Fruit fly (Drosophila melanogaster) whole organism, embryonic: ENCODE data around the gene CG6066.
A peak's percentile ranks its signal among the peaks of the same experiment; 100 is the strongest.

Source experiments
- ATbp ChIP-seq: fragments of 200-800 bp; sonication (Bioruptor generic); optimal IDR thresholded peaks from 2 replicates; lab custom pipeline; 2017; ENCODE audit warnings: missing biosample characterization, mild to moderate bottlenecking, missing genetic modification characterization, missing genetic modification reagents
- Atf-2 ChIP-seq: fragments of 200-800 bp; sonication (Bioruptor generic); optimal IDR thresholded peaks from 2 replicates; lab custom pipeline; 2016; ENCODE audit warnings: missing biosample characterization, missing genetic modification characterization
- Atf6 ChIP-seq: fragments of 200-800 bp; sonication (Bioruptor generic); IDR thresholded peaks from 2 replicates; pipeline ENCODE4 v1.3.6; 2022; ENCODE audit warnings: missing biosample characterization, missing genetic modification characterization
- CG11695 ChIP-seq: fragments of 200-800 bp; sonication (Bioruptor generic); IDR thresholded peaks from 3 replicates; pipeline ENCODE4 v1.3.6; 2022; ENCODE audit warnings: missing biosample characterization, missing genetic modification characterization
- CG12942 ChIP-seq: fragments of 200-800 bp; sonication (Bioruptor generic); optimal IDR thresholded peaks from 3 replicates; lab custom pipeline; 2016; ENCODE audit warnings: missing biosample characterization, missing genetic modification characterization
- CG15696 ChIP-seq: fragments of 200-800 bp; sonication (Bioruptor generic); optimal IDR thresholded peaks from 2 replicates; lab custom pipeline; 2019; ENCODE audit warnings: missing biosample characterization, mild to moderate bottlenecking, missing genetic modification characterization, moderate library complexity
- CG17912 ChIP-seq: fragments of 200-800 bp; sonication (Bioruptor generic); optimal IDR thresholded peaks from 2 replicates; lab custom pipeline; 2018; ENCODE audit warnings: missing biosample characterization, mild to moderate bottlenecking, missing genetic modification characterization
- CG18011 ChIP-seq: fragments of 200-800 bp; sonication (Bioruptor generic); optimal IDR thresholded peaks from 2 replicates; lab custom pipeline; 2017; ENCODE audit warnings: missing biosample characterization, missing genetic modification characterization, mild to moderate bottlenecking, moderate library complexity, missing genotype
- CG18262 ChIP-seq: fragments of 200-800 bp; optimal IDR thresholded peaks from 3 replicates; lab custom pipeline; 2019; ENCODE audit warnings: missing biosample characterization, mild to moderate bottlenecking, missing genetic modification characterization, moderate library complexity
- CG30403 ChIP-seq: fragments of 200-800 bp; sonication (Bioruptor generic); optimal IDR thresholded peaks from 3 replicates; lab custom pipeline; 2016; ENCODE audit warnings: missing biosample characterization, missing genetic modification characterization
- CG30431 ChIP-seq: fragments of 200-800 bp; sonication (Bioruptor generic); optimal IDR thresholded peaks from 2 replicates; lab custom pipeline; 2017; ENCODE audit warnings: missing biosample characterization, missing genetic modification characterization
- CG5245 ChIP-seq: fragments of 200-800 bp; sonication (Bioruptor generic); optimal IDR thresholded peaks from 3 replicates; lab custom pipeline; 2016; ENCODE audit warnings: missing biosample characterization, missing genetic modification characterization
- CG6765 ChIP-seq: fragments of 200-800 bp; sonication (Bioruptor generic); optimal IDR thresholded peaks from 3 replicates; lab custom pipeline; 2017; ENCODE audit warnings: missing biosample characterization, mild to moderate bottlenecking, missing genetic modification characterization
- CG6813 ChIP-seq: fragments of 200-800 bp; sonication (Bioruptor generic); optimal IDR thresholded peaks from 2 replicates; lab custom pipeline; 2017; ENCODE audit warnings: missing biosample characterization, missing genetic modification characterization, mild to moderate bottlenecking, moderate library complexity, missing genetic modification reagents
- CG9817 ChIP-seq: fragments of 200-800 bp; sonication (Bioruptor generic); optimal IDR thresholded peaks from 2 replicates; lab custom pipeline; 2018; ENCODE audit warnings: missing biosample characterization, mild to moderate bottlenecking, missing genetic modification characterization, moderate library complexity
- Camta ChIP-seq: fragments of 200-800 bp; sonication (Bioruptor generic); optimal IDR thresholded peaks from 2 replicates; lab custom pipeline; 2016; ENCODE audit warnings: missing biosample characterization, missing genetic modification characterization
- Dll ChIP-seq: fragments of 200-800 bp; sonication (Bioruptor generic); IDR thresholded peaks from 4 replicates; pipeline ENCODE4 v1.3.6; 2022; ENCODE audit warnings: missing biosample characterization, missing genetic modification characterization; ENCODE audit not compliant: partially characterized antibody
- Doc2 ChIP-seq: fragments of 200-800 bp; sonication (Bioruptor generic); IDR thresholded peaks from 2 replicates; pipeline ENCODE4 v1.3.6; 2022; ENCODE audit warnings: missing biosample characterization, missing genetic modification characterization
- H2.0 ChIP-seq: fragments of 200-800 bp; sonication (Bioruptor generic); IDR thresholded peaks from 2 replicates; pipeline ENCODE4 v1.3.6; 2022; ENCODE audit warnings: missing biosample characterization, missing genetic modification characterization
- HHEX ChIP-seq: fragments of 200-800 bp; sonication (Bioruptor generic); optimal IDR thresholded peaks from 3 replicates; lab custom pipeline; 2017; ENCODE audit warnings: missing biosample characterization, mild to moderate bottlenecking, missing genetic modification characterization, missing genetic modification reagents
- HmgZ ChIP-seq: fragments of 200-800 bp; sonication (Bioruptor generic); optimal IDR thresholded peaks from 2 replicates; lab custom pipeline; 2018; ENCODE audit warnings: missing biosample characterization, mild to moderate bottlenecking, missing genetic modification characterization
- Neu2 ChIP-seq: fragments of 200-800 bp; sonication (Bioruptor generic); optimal IDR thresholded peaks from 3 replicates; lab custom pipeline; 2016; ENCODE audit warnings: missing biosample characterization, missing genetic modification characterization, borderline replicate concordance
- Rfx ChIP-seq: fragments of 200-800 bp; sonication (Bioruptor generic); IDR thresholded peaks from 2 replicates; pipeline ENCODE4 v1.3.6; 2022; ENCODE audit warnings: missing biosample characterization, missing genetic modification characterization
- Sin3A ChIP-seq: fragments of >200 bp; optimal IDR thresholded peaks from 2 replicates; lab custom pipeline; 2018
- Sry-δ ChIP-seq: fragments of 200-800 bp; sonication (Bioruptor generic); optimal IDR thresholded peaks from 2 replicates; lab custom pipeline; 2016; ENCODE audit warnings: missing biosample characterization, missing genetic modification characterization
- abd-A ChIP-seq: fragments of 200-800 bp; sonication (Bioruptor generic); optimal IDR thresholded peaks from 3 replicates; lab custom pipeline; 2019; ENCODE audit warnings: missing biosample characterization, mild to moderate bottlenecking, missing genetic modification characterization, moderate library complexity
- amos ChIP-seq: fragments of 200-800 bp; sonication (Bioruptor generic); IDR thresholded peaks from 2 replicates; pipeline ENCODE4 v1.3.6; 2022; ENCODE audit warnings: missing biosample characterization, missing genetic modification characterization; ENCODE audit not compliant: partially characterized antibody
- aop ChIP-seq: fragments of 200-800 bp; sonication (Bioruptor generic); IDR thresholded peaks from 2 replicates; pipeline ENCODE4 v1.3.6; 2022; ENCODE audit warnings: missing biosample characterization, missing genetic modification characterization
- crc ChIP-seq: fragments of 200-800 bp; sonication (Bioruptor generic); optimal IDR thresholded peaks from 2 replicates; lab custom pipeline; 2016; ENCODE audit warnings: missing biosample characterization, missing genetic modification characterization
- croc ChIP-seq: fragments of 200-800 bp; sonication (Bioruptor generic); conservative IDR thresholded peaks from 3 replicates; pipeline ENCODE4 v1.3.6; 2022; ENCODE audit warnings: missing biosample characterization, missing genetic modification characterization
- dan ChIP-seq: fragments of 200-800 bp; sonication (Bioruptor generic); IDR thresholded peaks from 2 replicates; pipeline ENCODE4 v1.3.6; 2022; ENCODE audit warnings: missing biosample characterization, missing genetic modification characterization
- dmrt99B ChIP-seq: fragments of 200-800 bp; sonication (Bioruptor generic); optimal IDR thresholded peaks from 2 replicates; lab custom pipeline; 2018; ENCODE audit warnings: missing biosample characterization, mild to moderate bottlenecking, missing genetic modification characterization, moderate library complexity
- grn ChIP-seq: fragments of 200-800 bp; sonication (Bioruptor generic); optimal IDR thresholded peaks from 3 replicates; lab custom pipeline; 2017; ENCODE audit warnings: missing biosample characterization, missing genetic modification characterization
- hbn ChIP-seq: fragments of 200-800 bp; sonication (Bioruptor generic); IDR thresholded peaks from 2 replicates; pipeline ENCODE4 v1.3.6; 2022; ENCODE audit warnings: missing biosample characterization, missing genetic modification characterization; ENCODE audit not compliant: partially characterized antibody
- insv ChIP-seq, 2 experiments: fragments of 200-800 bp; sonication (Bioruptor generic); optimal IDR thresholded peaks; 3 replicates each; lab custom pipeline; 2016 to 2018; ENCODE audit warnings: missing biosample characterization in 2 of 2, missing genetic modification characterization in 2 of 2
- maf-S ChIP-seq: fragments of 200-800 bp; sonication (Bioruptor generic); optimal IDR thresholded peaks from 2 replicates; lab custom pipeline; 2016; ENCODE audit warnings: missing biosample characterization, missing genetic modification characterization
- nerfin-2 ChIP-seq: fragments of 200-800 bp; sonication (Bioruptor generic); IDR thresholded peaks from 2 replicates; pipeline ENCODE4 v1.3.6; 2022; ENCODE audit warnings: missing biosample characterization, missing genetic modification characterization; ENCODE audit not compliant: partially characterized antibody
- onecut ChIP-seq: fragments of 200-800 bp; sonication (Bioruptor generic); IDR thresholded peaks from 2 replicates; pipeline ENCODE4 v1.3.6; 2022; ENCODE audit warnings: missing biosample characterization, missing genetic modification characterization
- p53 ChIP-seq: fragments of 200-800 bp; sonication (Bioruptor generic); optimal IDR thresholded peaks from 2 replicates; lab custom pipeline; 2016; ENCODE audit warnings: missing biosample characterization, missing genetic modification characterization
- pan ChIP-seq, 4 experiments: fragments of >200 bp in 3 of 4; fragments of 200-800 bp in 1 of 4; sonication (Bioruptor generic) in 1 of 4; optimal IDR thresholded peaks in 3 of 4; IDR thresholded peaks in 1 of 4; 2 replicates each; pipeline versions ENCODE4 v1.3.6 to Lab custom; 2017 to 2022; ENCODE audit warnings: missing biosample characterization in 2 of 4, missing genetic modification characterization in 2 of 4, mixed read lengths in 1 of 4
- pho ChIP-seq: fragments of 200-800 bp; sonication (Bioruptor generic); optimal IDR thresholded peaks from 2 replicates; lab custom pipeline; 2016; ENCODE audit warnings: missing biosample characterization, missing genetic modification characterization
- pnt ChIP-seq: fragments of 200-800 bp; sonication (Bioruptor generic); optimal IDR thresholded peaks from 3 replicates; lab custom pipeline; 2016; ENCODE audit warnings: missing biosample characterization, missing genetic modification characterization
- sens-2 ChIP-seq: fragments of 200-800 bp; sonication (Bioruptor generic); IDR thresholded peaks from 2 replicates; pipeline ENCODE4 v1.3.6; 2022; ENCODE audit warnings: missing biosample characterization, missing genetic modification characterization
- ssp ChIP-seq: fragments of 200-800 bp; sonication (Bioruptor generic); IDR thresholded peaks from 2 replicates; pipeline ENCODE4 v1.3.6; 2022; ENCODE audit warnings: missing biosample characterization, missing genetic modification characterization
- sug ChIP-seq: fragments of 200-800 bp; optimal IDR thresholded peaks from 2 replicates; lab custom pipeline; 2019; ENCODE audit warnings: missing biosample characterization, mild to moderate bottlenecking, missing genetic modification characterization, moderate library complexity
- tgo ChIP-seq: fragments of 200-800 bp; sonication (Bioruptor generic); IDR thresholded peaks from 3 replicates; pipeline ENCODE4 v1.3.6; 2022; ENCODE audit warnings: missing biosample characterization, missing genetic modification characterization
- trem ChIP-seq: fragments of 200-800 bp; optimal IDR thresholded peaks from 3 replicates; lab custom pipeline; 2019; ENCODE audit warnings: missing biosample characterization, mild to moderate bottlenecking, missing genetic modification characterization, moderate library complexity
- wor ChIP-seq: fragments of 200-800 bp; sonication (Bioruptor generic); IDR thresholded peaks from 2 replicates; pipeline ENCODE4 v1.3.6; 2022; ENCODE audit warnings: missing biosample characterization, missing genetic modification characterization
- zfh2 ChIP-seq: fragments of 200-800 bp; sonication (Bioruptor generic); optimal IDR thresholded peaks from 2 replicates; lab custom pipeline; 2016; ENCODE audit warnings: missing biosample characterization, missing genetic modification characterization

The CG6066 gene

DNA sequence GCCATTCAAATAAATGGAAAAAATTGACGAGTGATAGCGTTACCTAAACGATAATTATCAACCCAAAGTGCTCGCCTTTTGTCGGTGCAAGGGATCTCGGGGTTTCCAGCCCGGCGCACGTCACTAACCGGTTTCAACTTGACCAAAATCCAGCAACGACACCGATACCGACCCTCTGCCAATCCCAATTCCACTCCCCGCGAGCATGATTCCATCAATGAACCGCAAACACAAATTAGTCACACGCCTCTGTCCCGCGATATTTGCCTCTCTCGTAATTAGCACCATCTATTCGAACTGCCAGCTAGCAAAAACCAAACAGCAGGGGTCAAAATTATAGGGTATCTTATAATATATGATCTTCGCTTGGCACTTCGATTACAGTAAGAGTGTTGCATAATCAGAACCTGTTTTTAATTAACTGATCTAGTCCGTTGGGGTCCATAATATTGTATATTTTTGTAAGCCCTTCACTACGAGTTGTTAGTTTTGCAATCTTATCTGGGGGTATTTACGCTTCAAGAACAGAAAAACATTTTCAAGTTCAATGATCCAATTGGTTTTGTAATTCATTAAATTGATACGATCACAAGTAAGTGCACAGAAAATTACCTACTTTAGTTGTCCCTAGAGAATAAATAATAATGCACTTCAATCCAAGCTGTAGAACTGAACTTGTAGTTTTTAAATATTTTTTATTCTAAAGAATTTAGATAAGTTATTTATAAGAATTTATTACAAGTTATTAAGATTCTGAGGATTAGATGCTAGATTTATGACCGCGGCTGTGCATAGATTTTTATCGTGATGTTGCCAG lies 36.8 kb upstream of the CG6066 start (continued):
- TF ChIP-seq grn (GFP tag; lab: Kevin White, UChicago) (peak; percentile 42), Sry-δ (GFP tag; lab: Kevin White, UChicago) (no peak), CG17912 (GFP tag; lab: Kevin White, UChicago) (no peak), Atf-2 (no peak), CG6765 (peak; percentile 29), maf-S (no peak), CG5245 (no peak), pho (peak; percentile 37), trem (tag; lab: Kevin White, UChicago) (peak; percentile 22), CG18262 (tag; lab: Kevin White, UChicago) (peak; percentile 68), Camta (GFP tag; lab: Kevin White, UChicago) (peak; percentile 16), HHEX (GFP tag; lab: Kevin White, UChicago) (peak; percentile 23), tgo (peak; percentile 25; the same call in 1 of the 3 replicates), wor (GFP tag; lab: Robert Waterston, UW) (no peak), dmrt99B (tag; lab: Kevin White, UChicago) (peak; percentile 51), CG15696 (tag; lab: Kevin White, UChicago) (peak; percentile 28), nerfin-2 (GFP tag; lab: Robert Waterston, UW) (no peak), amos (GFP tag; lab: Robert Waterston, UW) (no peak), ssp (GFP tag; lab: Robert Waterston, UW) (no peak), zfh2 (GFP tag; lab: Kevin White, UChicago) (peak; percentile 36), CG30403 (GFP tag; lab: Kevin White, UChicago) (peak; percentile 47), HmgZ (tag; lab: Kevin White, UChicago) (no peak), hbn (GFP tag; lab: Robert Waterston, UW) (no peak), CG9817 (tag; lab: Kevin White, UChicago) (peak; percentile 35), Doc2 (no peak), ATbp (no peak), CG11695 (peak; percentile 33; the same call in 1 of the 3 replicates), CG6813 (peak; percentile 9), Atf6 (no peak), abd-A (tag; lab: Kevin White, UChicago) (no peak), crc (no peak), pan (optimal IDR thresholded peaks at IDR 0.05; lab: Kevin White, UChicago) (no peak), pan (GFP tag; optimal IDR thresholded peaks at IDR 0.05 in 1 of 2, IDR thresholded peaks at IDR 0.05 in 1 of 2) (peak in 1 of 2 experiments; percentile 12), Sin3A (no peak), CG12942 (GFP tag; lab: Kevin White, UChicago) (no peak), Neu2 (no peak), aop (no peak), sug (peak; percentile 43), croc (GFP tag; lab: Robert Waterston, UW) (no peak), dan (GFP tag; lab: Robert Waterston, UW) (no peak), Rfx (GFP tag; lab: Robert Waterston, UW) (peak; percentile 38), sens-2 (GFP tag; lab: Robert Waterston, UW) (no peak), CG30431 (GFP tag; lab: Kevin White, UChicago) (no peak), pnt (GFP tag; lab: Kevin White, UChicago) (no peak), onecut (GFP tag; lab: Robert Waterston, UW) (no peak), H2.0 (0 out of 2 replicates have a peak, but pooled peaks have one; percentile 5), p53 (no peak), CG18011 (GFP tag; lab: Kevin White, UChicago) (no peak), insv (GFP tag; optimal IDR thresholded peaks at IDR 0.05; lab: Kevin White, UChicago) (no peak), Dll (no peak)
